Fruit fly (Drosophila melanogaster): ENCODE data around the gene abo.

The abo gene

DNA sequence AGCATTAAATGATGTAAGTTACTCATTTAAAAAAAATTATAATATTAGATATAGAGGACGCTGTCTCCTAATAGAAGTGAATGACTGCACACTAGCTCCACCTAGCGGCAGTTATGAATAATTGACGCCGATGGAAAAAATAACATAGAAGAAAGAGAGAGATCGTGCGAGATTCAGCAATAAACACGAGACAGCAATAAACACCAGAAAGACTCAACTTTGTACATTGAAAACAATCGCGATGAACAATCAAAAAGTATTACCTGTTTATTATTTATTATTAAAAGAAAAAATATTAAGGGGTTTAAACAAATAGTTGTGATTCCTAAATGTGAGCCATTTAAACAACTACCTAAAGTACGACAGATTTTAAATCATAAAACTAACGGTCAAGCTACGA is 11.0 kb upstream of the abo start:
- TF ChIP-seq Hnf4 (GFP tag; optimal IDR thresholded peaks at IDR 0.05) (no peak), CG9705 (GFP tag; optimal IDR thresholded peaks at IDR 0.05) (no peak), Myc (optimal IDR thresholded peaks at IDR 0.05) (peak; percentile 29), sv (GFP tag; optimal IDR thresholded peaks at IDR 0.05) (no peak), lola (GFP tag; optimal IDR thresholded peaks at IDR 0.05) (no peak), CG32264 (GFP tag; optimal IDR thresholded peaks at IDR 0.05) (no peak), jim (GFP tag; optimal IDR thresholded peaks at IDR 0.05) (no peak), usp (GFP tag; optimal IDR thresholded peaks at IDR 0.05) (no peak), Rel (GFP tag; optimal IDR thresholded peaks at IDR 0.05) (no peak), Rel (tag; optimal IDR thresholded peaks at IDR 0.05) (no peak), HLH106 (tag; optimal IDR thresholded peaks at IDR 0.05) (no peak), Abd-B (GFP tag; optimal IDR thresholded peaks at IDR 0.05) (no peak), Dif (GFP tag; optimal IDR thresholded peaks at IDR 0.05; ENCODE audit: partially characterized antibody) (no peak), br (GFP tag; optimal IDR thresholded peaks at IDR 0.05) (no peak), pan (optimal IDR thresholded peaks at IDR 0.05) (no peak), foxo (GFP tag; optimal IDR thresholded peaks at IDR 0.05) (peak in 1 of 2 experiments; percentile 15), GATAd (GFP tag; optimal IDR thresholded peaks at IDR 0.05) (no peak), Mio (GFP tag; optimal IDR thresholded peaks at IDR 0.05) (no peak)

DNA sequence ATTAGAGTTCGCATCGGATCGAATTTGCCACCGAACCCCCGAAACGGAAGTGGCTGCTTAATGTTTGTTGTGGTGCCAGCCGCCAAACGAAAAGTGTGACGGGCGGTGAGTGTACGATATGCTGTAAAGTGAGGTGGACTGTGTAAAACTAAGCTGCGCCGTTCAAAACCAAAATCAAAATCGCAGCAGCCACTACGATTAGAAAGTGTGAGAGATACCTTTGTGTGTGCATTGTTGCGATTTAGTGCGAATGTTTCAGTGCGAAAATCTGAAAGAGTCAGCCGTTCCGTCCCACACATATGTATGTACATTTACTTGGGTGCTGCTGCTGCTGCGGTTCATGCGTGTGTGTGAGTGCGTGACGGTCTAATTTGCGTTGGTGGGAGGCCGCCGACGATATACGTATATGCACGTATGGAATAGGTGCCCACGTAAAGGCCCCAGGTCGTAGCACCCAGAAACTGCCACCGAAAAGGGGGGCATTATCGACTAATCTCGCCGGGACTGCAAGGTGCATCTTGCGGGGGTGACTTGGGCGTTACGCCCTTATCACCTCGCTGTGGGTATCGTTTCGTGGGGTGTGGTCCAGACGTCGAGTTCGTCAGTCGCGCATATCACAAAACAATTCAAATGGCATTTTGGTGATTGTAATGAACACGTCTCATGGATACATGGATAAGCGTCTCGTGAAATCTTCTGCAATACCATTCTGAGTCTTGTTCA is 1.9 kb upstream of the abo start:
- TF ChIP-seq ey (GFP tag; optimal IDR thresholded peaks at IDR 0.05) (no peak), sv (GFP tag; optimal IDR thresholded peaks at IDR 0.05) (no peak), Vsx2 (GFP tag; optimal IDR thresholded peaks at IDR 0.05; ENCODE audit: partially characterized antibody) (no peak), woc (GFP tag; optimal IDR thresholded peaks at IDR 0.05) (no peak), HLH106 (tag; optimal IDR thresholded peaks at IDR 0.05) (no peak), Myc (optimal IDR thresholded peaks at IDR 0.05) (no peak), Dfd (GFP tag; optimal IDR thresholded peaks at IDR 0.05) (no peak), Hr78 (GFP tag; optimal IDR thresholded peaks at IDR 0.05) (no peak), foxo (GFP tag; optimal IDR thresholded peaks at IDR 0.05) (no peak), usp (GFP tag; optimal IDR thresholded peaks at IDR 0.05) (no peak), lola (GFP tag; optimal IDR thresholded peaks at IDR 0.05) (no peak), Dif (GFP tag; optimal IDR thresholded peaks at IDR 0.05; ENCODE audit: partially characterized antibody) (no peak), CrebA (GFP tag; optimal IDR thresholded peaks at IDR 0.05; ENCODE audit: borderline replicate concordance) (no peak), Jra (GFP tag; optimal IDR thresholded peaks at IDR 0.05) (no peak)

DNA sequence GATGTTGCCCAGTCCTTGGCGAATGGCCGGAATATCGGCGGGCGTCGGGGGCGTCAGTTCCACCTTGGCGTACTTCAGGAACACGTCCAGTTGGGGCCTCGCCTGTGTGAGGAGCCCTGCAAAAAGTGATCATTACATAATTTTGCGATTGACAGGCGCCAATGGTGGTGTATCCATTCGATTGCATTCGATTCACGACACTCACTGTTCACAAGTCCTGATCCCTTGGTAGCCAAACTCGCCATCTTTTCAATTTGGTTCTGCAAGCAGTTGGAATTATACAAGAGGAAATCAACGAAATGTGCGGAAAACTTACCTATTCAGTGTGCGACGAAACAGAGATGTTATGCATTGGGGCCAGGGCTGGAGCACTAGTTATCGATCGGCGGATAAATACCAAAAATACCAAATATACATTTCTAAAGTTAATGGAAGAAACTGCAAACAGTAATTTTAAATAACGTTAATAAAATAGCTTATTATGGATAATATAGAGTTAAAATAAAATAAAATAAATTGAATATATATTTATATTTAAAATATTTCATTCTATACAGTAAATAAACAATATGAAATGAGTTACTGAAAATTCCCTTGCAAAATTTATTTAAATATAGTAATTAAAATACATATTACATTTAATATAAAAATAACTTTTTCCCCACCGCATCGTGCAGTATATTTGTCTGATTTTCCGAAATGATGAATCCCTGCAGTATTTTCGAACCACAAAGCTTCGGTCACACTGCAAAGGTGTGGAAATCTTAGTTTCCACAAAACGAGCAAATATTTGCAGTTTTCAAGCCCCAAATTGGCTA is 1.2 kb upstream of the abo start, which contains the start of the genes ATPsynG and SCAR:
Gene ATPsynG (minus strand): TSS at position 354 of the 818 bp plus-strand sequence.
Gene SCAR (plus strand): TSS at position 727 of the 818 bp plus-strand sequence.
- TF ChIP-seq brk (GFP tag; optimal IDR thresholded peaks at IDR 0.05): no peak
- TF ChIP-seq usp (GFP tag; optimal IDR thresholded peaks at IDR 0.05): no peak
- TF ChIP-seq Hnf4 (GFP tag; optimal IDR thresholded peaks at IDR 0.05): no peak
- TF ChIP-seq Abd-B (GFP tag; optimal IDR thresholded peaks at IDR 0.05): no peak
- TF ChIP-seq HLH106 (tag; optimal IDR thresholded peaks at IDR 0.05): no peak

DNA sequence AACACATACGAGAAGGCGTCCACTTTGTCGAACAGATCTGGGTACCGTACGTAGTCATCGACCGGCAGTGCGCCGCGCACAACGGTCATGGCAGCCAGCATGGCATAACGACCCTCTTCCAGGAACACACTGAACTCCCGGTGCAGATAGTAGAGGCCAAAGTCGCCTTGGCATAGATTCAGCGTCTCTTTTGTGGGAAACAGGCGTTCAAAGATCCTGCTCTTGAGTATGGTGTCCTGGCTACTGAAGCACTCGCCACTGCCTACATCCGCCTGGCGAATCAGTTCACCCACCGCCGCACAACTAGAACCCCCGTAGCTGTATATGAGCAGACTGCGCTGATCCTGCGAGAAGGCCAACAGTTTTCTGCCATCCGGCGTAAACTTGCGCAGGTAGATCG is 455 bp downstream of the abo start:
- TF ChIP-seq lola (GFP tag; optimal IDR thresholded peaks at IDR 0.05) (no peak), GATAd (GFP tag; optimal IDR thresholded peaks at IDR 0.05) (no peak), sv (GFP tag; optimal IDR thresholded peaks at IDR 0.05) (no peak), Dif (GFP tag; optimal IDR thresholded peaks at IDR 0.05; ENCODE audit: partially characterized antibody) (no peak), usp (GFP tag; optimal IDR thresholded peaks at IDR 0.05) (no peak), Hnf4 (GFP tag; optimal IDR thresholded peaks at IDR 0.05) (no peak), Jra (GFP tag; optimal IDR thresholded peaks at IDR 0.05) (no peak), CG32264 (GFP tag; optimal IDR thresholded peaks at IDR 0.05) (no peak), woc (GFP tag; optimal IDR thresholded peaks at IDR 0.05) (no peak), Vsx2 (GFP tag; optimal IDR thresholded peaks at IDR 0.05; ENCODE audit: partially characterized antibody) (no peak), dl (GFP tag; optimal IDR thresholded peaks at IDR 0.05; ENCODE audit: insufficient read depth in 1 of 2, partially characterized antibody in 2 of 2) (no peak), Hr78 (GFP tag; optimal IDR thresholded peaks at IDR 0.05) (no peak), Abd-B (GFP tag; optimal IDR thresholded peaks at IDR 0.05) (no peak)

DNA sequence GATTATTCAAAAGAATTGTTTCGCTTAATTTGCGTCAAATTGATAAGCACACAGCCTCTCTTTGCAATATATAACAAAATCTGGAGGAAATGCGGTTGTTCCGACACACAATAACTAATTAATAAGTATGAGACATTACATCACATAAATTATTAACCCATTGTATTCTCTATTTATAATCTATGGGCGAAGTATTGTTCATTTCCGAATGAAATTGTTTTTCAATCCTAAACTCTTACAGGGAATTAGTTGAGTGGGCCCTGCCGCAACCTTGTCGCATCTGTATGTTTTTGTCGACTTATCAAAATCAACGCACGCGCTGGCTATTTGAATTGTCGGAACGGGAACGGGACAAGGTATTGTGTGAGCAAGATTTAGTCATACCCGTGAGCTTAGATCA is 2.9 kb downstream of the abo start, which contains the start of gene CG16743:
Gene CG16743 (plus strand): TSS at position 57 of the 400 bp plus-strand sequence.
- TF ChIP-seq Vsx2 (GFP tag; optimal IDR thresholded peaks at IDR 0.05; ENCODE audit: partially characterized antibody): no peak
- no peak for TF ChIP-seq br (GFP tag; optimal IDR thresholded peaks at IDR 0.05)
- no peak for TF ChIP-seq CG9705 (GFP tag; optimal IDR thresholded peaks at IDR 0.05)
- no peak for TF ChIP-seq sage (GFP tag; optimal IDR thresholded peaks at IDR 0.05)
- TF ChIP-seq pan (optimal IDR thresholded peaks at IDR 0.05): no peak
- no peak for TF ChIP-seq N (GFP tag; optimal IDR thresholded peaks at IDR 0.05)
- no peak for TF ChIP-seq Hr78 (GFP tag; optimal IDR thresholded peaks at IDR 0.05)
- peak in 1 of 2 experiments; percentile 70 for TF ChIP-seq foxo (GFP tag; optimal IDR thresholded peaks at IDR 0.05)
- TF ChIP-seq fru (GFP tag; optimal IDR thresholded peaks at IDR 0.05): peak; percentile 77
- TF ChIP-seq dsf (GFP tag; optimal IDR thresholded peaks at IDR 0.05; ENCODE audit: borderline replicate concordance): no peak
- peak; percentile 80 for TF ChIP-seq rgr (GFP tag; optimal IDR thresholded peaks at IDR 0.05)
- TF ChIP-seq CG32264 (GFP tag; optimal IDR thresholded peaks at IDR 0.05): peak; percentile 24
- TF ChIP-seq CrebA (GFP tag; optimal IDR thresholded peaks at IDR 0.05; ENCODE audit: borderline replicate concordance): no peak
- no peak for TF ChIP-seq woc (GFP tag; optimal IDR thresholded peaks at IDR 0.05)
- peak; percentile 72 for TF ChIP-seq HLH106 (tag; optimal IDR thresholded peaks at IDR 0.05)
- no peak for TF ChIP-seq lola (GFP tag; optimal IDR thresholded peaks at IDR 0.05)
- TF ChIP-seq OdsH (GFP tag; optimal IDR thresholded peaks at IDR 0.05): peak; percentile 43
- TF ChIP-seq GATAd (GFP tag; optimal IDR thresholded peaks at IDR 0.05): no peak
- no peak for TF ChIP-seq dl (GFP tag; optimal IDR thresholded peaks at IDR 0.05; ENCODE audit: insufficient read depth in 1 of 2, partially characterized antibody in 2 of 2)
- TF ChIP-seq dmrt93B (GFP tag; optimal IDR thresholded peaks at IDR 0.05): no peak
- TF ChIP-seq Myc (optimal IDR thresholded peaks at IDR 0.05): no peak
- TF ChIP-seq usp (GFP tag; optimal IDR thresholded peaks at IDR 0.05): no peak
- TF ChIP-seq sv (GFP tag; optimal IDR thresholded peaks at IDR 0.05): no peak
- no peak for TF ChIP-seq brk (GFP tag; optimal IDR thresholded peaks at IDR 0.05)

Data from whole organism, wandering third instar larva.